Fruit fly (Drosophila melanogaster) whole organism, pupa: ENCODE results near the gene CG5167.

Experiments used
- CG12605 ChIP-seq: fragments of 200-800 bp; sonication (Bioruptor generic); IDR thresholded peaks from 2 replicates; pipeline ENCODE4 v1.3.6; 2022; ENCODE audit warnings: missing biosample characterization, missing genetic modification characterization
- CG13204 ChIP-seq: fragments of 200-800 bp; sonication (Bioruptor generic); optimal IDR thresholded peaks from 2 replicates; lab custom pipeline; 2018; ENCODE audit warnings: missing biosample characterization, mild to moderate bottlenecking, missing genetic modification characterization, moderate library complexity
- CG15710 ChIP-seq: fragments of 200-800 bp; sonication (Bioruptor generic); optimal IDR thresholded peaks from 2 replicates; lab custom pipeline; 2018; ENCODE audit warnings: missing biosample characterization, mild to moderate bottlenecking, missing genetic modification characterization, moderate library complexity
- CG8301 ChIP-seq: fragments of 200-800 bp; sonication (Bioruptor generic); optimal IDR thresholded peaks from 2 replicates; lab custom pipeline; 2018; ENCODE audit warnings: missing biosample characterization, mild to moderate bottlenecking, missing genetic modification characterization
- CG9948 ChIP-seq: fragments of 200-800 bp; sonication (Bioruptor generic); optimal IDR thresholded peaks from 2 replicates; lab custom pipeline; 2018; ENCODE audit warnings: missing biosample characterization, mild to moderate bottlenecking, missing genetic modification characterization, moderate library complexity
- fd96Ca ChIP-seq: fragments of 200-800 bp; sonication (Bioruptor generic); IDR thresholded peaks from 3 replicates; pipeline ENCODE4 v1.3.6; 2022; ENCODE audit warnings: missing biosample characterization, missing genetic modification characterization
- gl ChIP-seq: fragments of 200-800 bp; sonication (Bioruptor generic); optimal IDR thresholded peaks from 2 replicates; lab custom pipeline; 2018; ENCODE audit warnings: missing biosample characterization, mild to moderate bottlenecking, missing genetic modification characterization

DNA sequence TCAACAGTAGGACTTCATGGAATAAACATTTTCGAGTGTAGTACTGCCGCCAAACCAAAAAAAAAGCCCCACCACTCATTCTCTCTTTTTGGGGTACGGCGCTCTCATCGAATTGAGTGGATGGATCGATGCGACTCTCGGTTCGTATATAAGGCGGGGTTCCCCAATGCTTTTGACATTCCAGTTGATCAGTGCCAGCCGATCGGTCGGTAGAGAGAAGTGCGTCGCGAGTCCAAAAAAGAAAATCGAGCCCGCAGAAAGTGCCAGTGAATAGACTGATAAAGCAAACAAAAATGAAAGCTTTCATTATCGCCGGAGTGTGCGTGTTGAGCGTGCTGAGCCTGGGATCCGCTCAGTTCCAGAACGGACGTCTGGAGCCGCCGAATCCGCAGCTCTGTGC is 46.5 kb upstream of the CG5167 start, which contains the start of gene CG4115:
- TF ChIP-seq CG12605 (GFP tag; lab: Robert Waterston, UW) (no peak), CG8301 (no peak), CG9948 (tag; lab: Kevin White, UChicago) (no peak), gl (tag; lab: Kevin White, UChicago) (no peak), CG15710 (tag; lab: Kevin White, UChicago) (no peak), CG13204 (GFP tag; lab: Kevin White, UChicago) (no peak), fd96Ca (no peak)
